Worm (Caenorhabditis elegans): Measurements from ENCODE around the gene nhr-106.
A peak's percentile ranks its signal among the peaks of the same experiment; 100 is the strongest.

nhr-106 gene

DNA sequence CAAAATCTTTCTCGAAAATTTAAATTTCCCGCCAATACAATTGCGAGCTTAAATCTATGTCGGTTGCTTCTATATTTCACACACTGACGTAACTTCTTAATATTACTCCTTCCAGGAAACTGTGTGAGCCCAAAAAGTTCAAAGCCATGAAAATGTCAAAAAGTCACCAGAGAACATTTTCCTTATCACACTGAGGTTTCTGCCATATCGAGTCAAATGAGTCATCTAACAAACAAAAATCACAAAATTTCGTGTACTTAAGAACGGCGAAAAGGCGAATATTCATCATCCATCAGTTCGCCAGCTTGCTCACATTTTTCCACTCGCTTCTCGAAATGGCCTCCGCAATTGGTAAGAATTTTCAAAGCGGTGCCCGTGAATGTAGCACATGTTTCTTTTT lies 39.7 kb upstream of the nhr-106 start, which contains the start of gene M02H5.8:
TSS of gene M02H5.8 (plus strand) at position 297 of the 400 bp plus-strand sequence.
- no peak for TF ChIP-seq che-1 (tag; optimal IDR thresholded peaks at IDR 0.05)
- TF ChIP-seq tbx-2 (tag; optimal IDR thresholded peaks at IDR 0.05), result no peak
- no peak for TF ChIP-seq unc-86 (tag; optimal IDR thresholded peaks at IDR 0.05)
- no peak for TF ChIP-seq pat-9 (tag; optimal IDR thresholded peaks at IDR 0.05)
- no peak for TF ChIP-seq unc-42 (tag; optimal IDR thresholded peaks at IDR 0.05)
- TF ChIP-seq ceh-34 (tag; optimal IDR thresholded peaks at IDR 0.05), result no peak

DNA sequence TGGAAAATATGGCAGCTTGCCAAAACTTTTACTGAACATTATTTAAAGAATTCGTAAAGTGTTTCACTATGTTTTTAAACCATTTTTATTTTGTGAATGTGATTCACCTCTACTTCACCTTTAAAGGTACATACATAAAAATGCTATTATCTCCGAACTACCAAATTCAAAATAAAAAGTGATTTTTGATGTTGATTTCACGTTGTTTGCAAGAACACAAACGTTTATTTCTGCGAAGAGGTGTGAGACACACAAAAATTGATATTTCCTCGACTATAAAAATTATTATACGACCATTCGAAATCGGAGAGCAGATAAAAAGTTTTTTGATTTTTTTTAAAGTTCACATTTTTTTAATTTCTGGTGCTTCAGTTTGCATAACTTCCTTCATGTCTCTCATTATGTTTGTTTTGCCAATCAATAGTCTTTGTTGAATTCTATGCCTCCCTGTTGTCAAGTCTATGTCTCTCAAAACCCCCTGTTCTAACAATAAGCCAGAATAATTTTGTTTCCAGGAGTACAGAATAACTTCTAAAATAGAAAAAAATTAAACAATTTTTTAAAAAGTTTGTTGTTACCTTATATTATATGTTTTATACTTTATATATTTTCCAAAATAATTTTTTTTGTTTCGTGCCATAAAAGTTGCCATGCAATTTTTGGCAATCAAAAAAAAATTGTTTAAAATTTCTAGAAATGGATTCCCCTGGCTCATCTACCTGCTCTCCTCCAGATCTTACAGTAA lies 38.5 kb upstream of the nhr-106 start, which contains the start of gene nhr-123:
TSS of gene nhr-123 (plus strand) at position 695 of the 745 bp plus-strand sequence.
- no peak for TF ChIP-seq tbx-2 (tag; optimal IDR thresholded peaks at IDR 0.05)

DNA sequence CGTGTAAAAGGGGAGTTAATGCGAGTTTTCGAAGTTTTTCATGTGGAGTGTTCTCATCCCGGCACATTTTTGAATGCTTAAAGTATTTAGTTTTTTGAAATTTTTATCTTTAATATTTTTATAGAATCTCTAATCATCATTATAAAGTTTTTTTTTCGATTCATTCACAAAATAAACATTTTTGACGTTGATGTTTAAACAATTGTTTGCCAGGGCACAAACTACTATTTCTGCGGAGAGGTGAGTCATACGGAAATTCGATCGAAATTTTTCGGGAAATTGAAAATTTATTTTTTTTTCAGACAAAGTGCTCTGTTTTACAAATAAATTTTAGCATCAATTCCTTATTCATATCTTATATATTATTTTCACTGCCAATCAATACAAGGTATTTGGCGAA lies 35.9 kb upstream of the nhr-106 start, which contains the start of gene nhr-98:
TSS of gene nhr-98 (plus strand) at position 301 of the 400 bp plus-strand sequence.
- TF ChIP-seq gmeb-2 (tag; optimal IDR thresholded peaks at IDR 0.05) (no peak), unc-55 (GFP tag; optimal IDR thresholded peaks at IDR 0.05) (no peak), F13H6.1 (tag; optimal IDR thresholded peaks at IDR 0.05) (no peak), sox-2 (GFP tag; IDR thresholded peaks at IDR 0.05) (no peak), ceh-18 (tag; optimal IDR thresholded peaks at IDR 0.05) (no peak), pha-4 (tag; optimal IDR thresholded peaks at IDR 0.05) (no peak), unc-3 (GFP tag; conservative IDR thresholded peaks at IDR 0.05) (no peak), unc-3 (tag; optimal IDR thresholded peaks at IDR 0.05) (no peak), odd-2 (tag; optimal IDR thresholded peaks at IDR 0.05) (no peak), lin-11 (tag; optimal IDR thresholded peaks at IDR 0.05) (no peak), ceh-19 (GFP tag; optimal IDR thresholded peaks at IDR 0.05) (no peak), ets-4 (tag; optimal IDR thresholded peaks at IDR 0.05) (no peak), T23F11.4 (GFP tag; optimal IDR thresholded peaks at IDR 0.05) (no peak), hlh-6 (tag; optimal IDR thresholded peaks at IDR 0.05) (no peak), unc-86 (tag; optimal IDR thresholded peaks at IDR 0.05) (no peak)

DNA sequence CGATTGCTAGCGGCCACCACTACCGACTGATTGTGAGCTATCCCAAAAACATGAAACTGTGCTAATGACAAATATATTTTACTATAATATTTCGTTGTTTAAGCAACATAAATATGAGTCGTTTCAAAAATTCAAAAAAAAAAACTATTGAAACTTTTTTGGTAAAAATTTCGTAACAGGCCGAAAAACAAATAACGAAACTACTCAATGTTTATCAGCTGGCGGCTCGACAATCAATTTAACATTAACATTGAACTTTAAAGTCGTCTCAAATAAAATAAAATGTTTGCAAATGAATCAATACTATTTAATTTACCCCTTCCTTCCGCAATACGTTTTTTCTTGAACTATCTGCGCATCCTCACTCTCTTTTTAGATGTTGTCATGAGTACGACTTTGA lies 31.6 kb upstream of the nhr-106 start:
- no peak for TF ChIP-seq nfya-1 (tag; optimal IDR thresholded peaks at IDR 0.05)
- TF ChIP-seq hlh-6 (tag; optimal IDR thresholded peaks at IDR 0.05), result no peak
- no peak for TF ChIP-seq ceh-2 (tag; optimal IDR thresholded peaks at IDR 0.05)
- no peak for TF ChIP-seq hlh-15 (tag; optimal IDR thresholded peaks at IDR 0.05)
- TF ChIP-seq pha-2 (tag; optimal IDR thresholded peaks at IDR 0.05), result no peak
- no peak for TF ChIP-seq unc-55 (GFP tag; optimal IDR thresholded peaks at IDR 0.05)
- TF ChIP-seq pqm-1 (tag; optimal IDR thresholded peaks at IDR 0.05), result no peak
- TF ChIP-seq ama-1 (optimal IDR thresholded peaks at IDR 0.05), result no peak
- TF ChIP-seq dmd-4 (tag; optimal IDR thresholded peaks at IDR 0.05; ENCODE audit: borderline replicate concordance), result no peak
- no peak for TF ChIP-seq fkh-10 (GFP tag; optimal IDR thresholded peaks at IDR 0.05)
- no peak for TF ChIP-seq ceh-45 (GFP tag; IDR thresholded peaks at IDR 0.05)
- no peak for TF ChIP-seq dve-1 (tag; optimal IDR thresholded peaks at IDR 0.05)

DNA sequence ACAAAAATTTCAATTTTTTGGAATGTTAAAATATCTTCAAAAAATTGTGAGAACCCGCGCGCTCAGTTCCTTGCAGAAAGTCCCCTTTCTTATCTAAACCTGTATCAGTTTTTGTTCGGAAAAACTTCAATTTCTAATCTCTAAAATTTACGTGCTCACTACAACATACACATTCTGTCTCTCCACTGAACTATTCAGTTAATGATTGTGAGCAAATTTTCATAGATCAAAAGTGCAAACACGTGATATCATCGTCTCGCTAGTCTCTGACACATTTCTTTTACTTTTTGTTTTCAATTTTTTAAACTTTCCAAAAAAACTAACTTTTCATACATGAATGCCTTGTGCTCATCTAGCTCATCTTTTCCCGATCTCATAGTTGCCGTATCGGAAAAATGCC lies 30.0 kb upstream of the nhr-106 start, which contains the start of gene nhr-203:
TSS of gene nhr-203 (plus strand) at position 332 of the 400 bp plus-strand sequence.
- TF ChIP-seq elt-2 (tag; optimal IDR thresholded peaks at IDR 0.05), result peak; percentile 26
- TF ChIP-seq fax-1 (tag; optimal IDR thresholded peaks at IDR 0.05), result no peak

DNA sequence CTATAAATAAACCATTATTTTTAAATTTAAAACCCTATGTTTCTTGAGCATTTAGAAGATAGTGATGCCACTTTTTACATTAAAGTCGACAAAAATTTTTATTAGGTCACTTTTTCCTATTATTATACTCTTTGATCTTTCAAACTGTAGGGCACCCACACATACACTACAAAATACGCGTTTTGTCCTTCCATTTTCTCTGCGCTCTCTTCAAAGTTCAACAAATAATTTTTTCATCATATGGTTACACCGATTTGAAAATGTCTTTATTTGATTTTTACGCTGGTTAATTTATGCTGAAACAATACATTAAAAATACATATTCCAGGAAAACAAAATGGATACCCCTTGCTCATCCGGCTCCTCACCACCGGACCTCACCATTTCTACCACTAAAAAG lies 27.2 kb upstream of the nhr-106 start, which contains the start of gene nhr-202:
TSS of gene nhr-202 (plus strand) at position 326 of the 400 bp plus-strand sequence.
- TF ChIP-seq F13H6.1 (tag; optimal IDR thresholded peaks at IDR 0.05) (no peak), ceh-6 (GFP tag; optimal IDR thresholded peaks at IDR 0.05) (no peak), pros-1 (tag; optimal IDR thresholded peaks at IDR 0.05) (no peak), ztf-16 (tag; optimal IDR thresholded peaks at IDR 0.05) (no peak), madf-2 (tag; optimal IDR thresholded peaks at IDR 0.05) (no peak), odd-2 (tag; optimal IDR thresholded peaks at IDR 0.05) (no peak), elt-4 (tag; optimal IDR thresholded peaks at IDR 0.05) (no peak), sox-2 (GFP tag; IDR thresholded peaks at IDR 0.05) (no peak), hlh-15 (tag; optimal IDR thresholded peaks at IDR 0.05) (no peak), hlh-30 (tag; optimal IDR thresholded peaks at IDR 0.05; ENCODE audit: insufficient read depth) (no peak), pag-3 (tag; optimal IDR thresholded peaks at IDR 0.05; ENCODE audit: borderline replicate concordance) (no peak), sdc-2 (tag; optimal IDR thresholded peaks at IDR 0.05) (no peak), T23F11.4 (GFP tag; optimal IDR thresholded peaks at IDR 0.05) (no peak)
